Fruit fly (Drosophila melanogaster): Measurements from ENCODE around the gene Ccdc58.
A peak's percentile ranks its signal among the peaks of the same experiment; 100 is the strongest.

Ccdc58 gene

dm6 chr3L:19790929-19791687 lies 13.9 kb upstream of the Ccdc58 start (continued):
- TF ChIP-seq jim (GFP tag; optimal IDR thresholded peaks at IDR 0.05) = no peak
- peak; percentile 73 for TF ChIP-seq h (GFP tag; optimal IDR thresholded peaks at IDR 0.05)
- no peak for TF ChIP-seq Vsx2 (GFP tag; optimal IDR thresholded peaks at IDR 0.05; ENCODE audit: partially characterized antibody)
- peak; percentile 91 for TF ChIP-seq HLH106 (tag; optimal IDR thresholded peaks at IDR 0.05)
- no peak for TF ChIP-seq lola (GFP tag; optimal IDR thresholded peaks at IDR 0.05)
- peak in 1 of 2 experiments; percentile 80 for TF ChIP-seq foxo (GFP tag; optimal IDR thresholded peaks at IDR 0.05)
- TF ChIP-seq brk (GFP tag; optimal IDR thresholded peaks at IDR 0.05) = no peak
- TF ChIP-seq usp (GFP tag; optimal IDR thresholded peaks at IDR 0.05) = no peak
- TF ChIP-seq OdsH (GFP tag; optimal IDR thresholded peaks at IDR 0.05) = peak; percentile 63
- peak; percentile 71 for TF ChIP-seq psq (GFP tag; optimal IDR thresholded peaks at IDR 0.05)
- peak; percentile 24 for TF ChIP-seq Hnf4 (GFP tag; optimal IDR thresholded peaks at IDR 0.05)
- TF ChIP-seq br (GFP tag; optimal IDR thresholded peaks at IDR 0.05) = peak; percentile 64
- TF ChIP-seq dl (GFP tag; optimal IDR thresholded peaks at IDR 0.05; ENCODE audit: insufficient read depth in 1 of 2, partially characterized antibody in 2 of 2) = peak; percentile 92 to 93
- TF ChIP-seq sage (GFP tag; optimal IDR thresholded peaks at IDR 0.05) = peak; percentile 61
- peak; percentile 49 for TF ChIP-seq dmrt93B (GFP tag; optimal IDR thresholded peaks at IDR 0.05)
- no peak for TF ChIP-seq GATAd (GFP tag; optimal IDR thresholded peaks at IDR 0.05)

dm6 chr3L:19791688-19792073 lies 13.3 kb upstream of the Ccdc58 start:
- TF ChIP-seq Vsx2 (GFP tag; optimal IDR thresholded peaks at IDR 0.05; ENCODE audit: partially characterized antibody) = no peak
- peak; percentile 15 for TF ChIP-seq N (GFP tag; optimal IDR thresholded peaks at IDR 0.05)
- peak; percentile 1 for TF ChIP-seq Dif (GFP tag; optimal IDR thresholded peaks at IDR 0.05; ENCODE audit: partially characterized antibody)

- TF ChIP-seq Dif (GFP tag; optimal IDR thresholded peaks at IDR 0.05; ENCODE audit: partially characterized antibody) (no peak), h (GFP tag; optimal IDR thresholded peaks at IDR 0.05) (no peak), Sp1 (GFP tag; optimal IDR thresholded peaks at IDR 0.05) (no peak)
Measured at dm6 chr3L:19792717-19793437, 12.1 kb upstream of the Ccdc58 start.

dm6 chr3L:19793438-19793998 lies 11.5 kb upstream of the Ccdc58 start, which contains the start of the genes CG42637, Gyc76C and SREBP:
Gene CG42637 (minus strand): TSS chr3L:19793569.
Gene Gyc76C (minus strand): TSS chr3L:19793569.
Gene SREBP (plus strand): TSS chr3L:19793935.
- peak; percentile 85 for TF ChIP-seq sage (GFP tag; optimal IDR thresholded peaks at IDR 0.05)
- TF ChIP-seq rgr (GFP tag; optimal IDR thresholded peaks at IDR 0.05) = peak; percentile 20
- TF ChIP-seq Hr83 (GFP tag; optimal IDR thresholded peaks at IDR 0.05; ENCODE audit: poor library complexity, severe bottlenecking) = peak; percentile 38
- no peak for TF ChIP-seq Abd-B (GFP tag; optimal IDR thresholded peaks at IDR 0.05)
- no peak for TF ChIP-seq Hr78 (GFP tag; optimal IDR thresholded peaks at IDR 0.05)
- peak; percentile 38 for TF ChIP-seq Rel (GFP tag; optimal IDR thresholded peaks at IDR 0.05)
- peak; percentile 47 for TF ChIP-seq Rel (tag; optimal IDR thresholded peaks at IDR 0.05)
- TF ChIP-seq HLH106 (tag; optimal IDR thresholded peaks at IDR 0.05) = peak; percentile 37
- TF ChIP-seq fru (GFP tag; optimal IDR thresholded peaks at IDR 0.05) = peak; percentile 14
- peak; percentile 83 for TF ChIP-seq brk (GFP tag; optimal IDR thresholded peaks at IDR 0.05)
- peak; percentile 52 for TF ChIP-seq Dif (GFP tag; optimal IDR thresholded peaks at IDR 0.05; ENCODE audit: partially characterized antibody)
- no peak for TF ChIP-seq CrebA (GFP tag; optimal IDR thresholded peaks at IDR 0.05; ENCODE audit: borderline replicate concordance)

- peak; percentile 95 for TF ChIP-seq HLH106 (tag; optimal IDR thresholded peaks at IDR 0.05)
- peak; percentile 78 for TF ChIP-seq psq (GFP tag; optimal IDR thresholded peaks at IDR 0.05)
- TF ChIP-seq pan (optimal IDR thresholded peaks at IDR 0.05) = no peak
- TF ChIP-seq h (GFP tag; optimal IDR thresholded peaks at IDR 0.05) = peak; percentile 86
- TF ChIP-seq sage (GFP tag; optimal IDR thresholded peaks at IDR 0.05) = peak; percentile 66
- peak; percentile 89 for TF ChIP-seq Sp1 (GFP tag; optimal IDR thresholded peaks at IDR 0.05)
- no peak for TF ChIP-seq Vsx2 (GFP tag; optimal IDR thresholded peaks at IDR 0.05; ENCODE audit: partially characterized antibody)
- no peak for TF ChIP-seq usp (GFP tag; optimal IDR thresholded peaks at IDR 0.05)
- TF ChIP-seq Mio (GFP tag; optimal IDR thresholded peaks at IDR 0.05) = no peak
- peak; percentile 21 to 91 for TF ChIP-seq foxo (GFP tag; optimal IDR thresholded peaks at IDR 0.05)
- peak; percentile 72 for TF ChIP-seq Jra (GFP tag; optimal IDR thresholded peaks at IDR 0.05)
- TF ChIP-seq sv (GFP tag; optimal IDR thresholded peaks at IDR 0.05) = peak; percentile 83
- peak; percentile 89 for TF ChIP-seq woc (GFP tag; optimal IDR thresholded peaks at IDR 0.05)
- TF ChIP-seq CG32264 (GFP tag; optimal IDR thresholded peaks at IDR 0.05) = peak; percentile 80
- TF ChIP-seq OdsH (GFP tag; optimal IDR thresholded peaks at IDR 0.05) = peak; percentile 90
- TF ChIP-seq lola (GFP tag; optimal IDR thresholded peaks at IDR 0.05) = no peak
- no peak for TF ChIP-seq jim (GFP tag; optimal IDR thresholded peaks at IDR 0.05)
- TF ChIP-seq ey (GFP tag; optimal IDR thresholded peaks at IDR 0.05) = peak; percentile 83
- TF ChIP-seq dl (GFP tag; optimal IDR thresholded peaks at IDR 0.05; ENCODE audit: insufficient read depth in 1 of 2, partially characterized antibody in 2 of 2) = no peak
- TF ChIP-seq fru (GFP tag; optimal IDR thresholded peaks at IDR 0.05) = peak; percentile 81
- peak; percentile 55 for TF ChIP-seq N (GFP tag; optimal IDR thresholded peaks at IDR 0.05)
- peak; percentile 82 for TF ChIP-seq rgr (GFP tag; optimal IDR thresholded peaks at IDR 0.05)
- TF ChIP-seq Myc (optimal IDR thresholded peaks at IDR 0.05) = no peak
- TF ChIP-seq brk (GFP tag; optimal IDR thresholded peaks at IDR 0.05) = no peak
Measured at dm6 chr3L:19794203-19794802, 10.7 kb upstream of the Ccdc58 start.

Data from whole organism, wandering third instar larva.